Worm (Caenorhabditis elegans) whole organism, L1 larva: ENCODE data around the gene athp-1.

Experiments used
- C16A3.4 ChIP-seq: fragments of 150-350 bp; optimal IDR thresholded peaks from 2 replicates; lab custom pipeline; 2014; ENCODE audit warnings: missing biosample characterization, missing genetic modification characterization
- C34B4.2 ChIP-seq: sonication (generic microtip); optimal IDR thresholded peaks from 2 replicates; lab custom pipeline; 2017; ENCODE audit warnings: mild to moderate bottlenecking, missing genetic modification characterization, missing compliant biosample characterization
- F16B12.6 ChIP-seq: fragments of 150-350 bp; optimal IDR thresholded peaks from 2 replicates; lab custom pipeline; 2014; ENCODE audit warnings: missing biosample characterization, missing genetic modification characterization
- Y116A8C.19 ChIP-seq: sonication (generic microtip); optimal IDR thresholded peaks from 2 replicates; lab custom pipeline; 2016; ENCODE audit warnings: missing compliant biosample characterization, missing genetic modification characterization, borderline replicate concordance
- aha-1 ChIP-seq: fragments of 150-350 bp; optimal IDR thresholded peaks from 2 replicates; lab custom pipeline; 2014; ENCODE audit warnings: missing biosample characterization, missing genetic modification characterization
- aly-2 ChIP-seq: fragments of 150-350 bp; optimal IDR thresholded peaks from 2 replicates; lab custom pipeline; 2014; ENCODE audit warnings: missing biosample characterization, missing genetic modification characterization
- ama-1 ChIP-seq: fragments of 150-350 bp; optimal IDR thresholded peaks from 2 replicates; lab custom pipeline; 2014
- ceh-63 ChIP-seq: fragments of 200-800 bp; sonication (Bioruptor generic); optimal IDR thresholded peaks from 2 replicates; lab custom pipeline; 2018; ENCODE audit warnings: mild to moderate bottlenecking, missing genetic modification characterization, missing compliant biosample characterization
- ceh-88 ChIP-seq: fragments of 200-800 bp; sonication (Bioruptor generic); IDR thresholded peaks from 2 replicates; pipeline ENCODE4 v1.3.6; 2022; ENCODE audit warnings: missing genetic modification characterization, missing compliant biosample characterization
- ceh-90 ChIP-seq: sonication (generic microtip); optimal IDR thresholded peaks from 2 replicates; lab custom pipeline; 2016; ENCODE audit warnings: missing genetic modification characterization, missing compliant biosample characterization
- ces-1 ChIP-seq: fragments of 150-350 bp; optimal IDR thresholded peaks from 2 replicates; lab custom pipeline; 2014; ENCODE audit warnings: missing biosample characterization, missing genetic modification reagents, missing genetic modification characterization
- dpl-1 ChIP-seq, 3 experiments: fragments of 150-350 bp in 2 of 3; sonication (generic microtip) in 1 of 3; optimal IDR thresholded peaks; 2 replicates each; lab custom pipeline; 2014 to 2017; ENCODE audit warnings: missing biosample characterization in 3 of 3, missing genetic modification characterization in 3 of 3, missing genetic modification reagents in 3 of 3
- dsc-1 ChIP-seq: sonication (generic microtip); optimal IDR thresholded peaks from 2 replicates; lab custom pipeline; 2016; ENCODE audit warnings: mild to moderate bottlenecking, missing genetic modification characterization, missing compliant biosample characterization
- efl-3 ChIP-seq: fragments of 200-800 bp; sonication (Bioruptor generic); optimal IDR thresholded peaks from 2 replicates; lab custom pipeline; 2018; ENCODE audit warnings: mild to moderate bottlenecking, missing genetic modification characterization, missing compliant biosample characterization
- egl-27 ChIP-seq, 2 experiments: fragments of 150-350 bp in 1 of 2; sonication (generic microtip); optimal IDR thresholded peaks; 3 replicates each; lab custom pipeline; 2017 to 2018; ENCODE audit warnings: missing biosample characterization in 2 of 2, missing genetic modification characterization in 2 of 2, missing genetic modification reagents in 2 of 2
- fkh-8 ChIP-seq: sonication (generic microtip); optimal IDR thresholded peaks from 2 replicates; lab custom pipeline; 2016; ENCODE audit warnings: mild to moderate bottlenecking, missing genetic modification characterization, missing compliant biosample characterization
- fos-1 ChIP-seq: fragments of 150-350 bp; optimal IDR thresholded peaks from 2 replicates; lab custom pipeline; 2014; ENCODE audit warnings: missing biosample characterization, missing genetic modification characterization
- grh-1 ChIP-seq: fragments of 200-800 bp; sonication (Bioruptor generic); IDR thresholded peaks from 2 replicates; pipeline ENCODE4 v1.3.6; 2022; ENCODE audit warnings: missing genetic modification reagents, missing genetic modification characterization, missing compliant biosample characterization
- hlh-17 ChIP-seq: fragments of 200-800 bp; sonication (Bioruptor generic); optimal IDR thresholded peaks from 2 replicates; lab custom pipeline; 2018; ENCODE audit warnings: missing genetic modification characterization, mild to moderate bottlenecking, missing compliant biosample characterization, moderate library complexity, borderline replicate concordance
- hlh-4 ChIP-seq: sonication (generic microtip); optimal IDR thresholded peaks from 2 replicates; lab custom pipeline; 2016; ENCODE audit warnings: mild to moderate bottlenecking, missing genetic modification characterization, missing compliant biosample characterization
- irx-1 ChIP-seq: sonication (generic microtip); optimal IDR thresholded peaks from 2 replicates; lab custom pipeline; 2016; ENCODE audit warnings: missing genetic modification characterization, missing compliant biosample characterization
- isw-1 ChIP-seq: fragments of 200-800 bp; sonication (Bioruptor generic); IDR thresholded peaks from 2 replicates; pipeline ENCODE4 v1.3.6; 2022; ENCODE audit warnings: missing genetic modification characterization, missing compliant biosample characterization
- jun-1 ChIP-seq: fragments of 150-350 bp; optimal IDR thresholded peaks from 2 replicates; lab custom pipeline; 2014; ENCODE audit warnings: missing biosample characterization, missing genetic modification reagents, missing genetic modification characterization
- lin-13 ChIP-seq: fragments of 150-350 bp; optimal IDR thresholded peaks from 2 replicates; lab custom pipeline; 2014; ENCODE audit warnings: missing biosample characterization, missing genetic modification reagents, missing genetic modification characterization
- lin-14 ChIP-seq: fragments of 200-800 bp; sonication (Bioruptor generic); optimal IDR thresholded peaks from 2 replicates; lab custom pipeline; 2018; ENCODE audit warnings: mild to moderate bottlenecking, missing genetic modification characterization, moderate library complexity, missing compliant biosample characterization
- lin-35 ChIP-seq, 2 experiments: fragments of 150-350 bp; optimal IDR thresholded peaks; 2 replicates each; lab custom pipeline; 2014; ENCODE audit warnings: missing biosample characterization in 2 of 2, missing genetic modification characterization in 2 of 2, missing genetic modification reagents in 2 of 2
- lin-39 ChIP-seq: fragments of 150-350 bp; optimal IDR thresholded peaks from 2 replicates; lab custom pipeline; 2014; ENCODE audit warnings: missing biosample characterization, missing genetic modification reagents, missing genetic modification characterization
- lir-3 ChIP-seq: sonication (generic microtip); optimal IDR thresholded peaks from 2 replicates; lab custom pipeline; 2016; ENCODE audit warnings: mild to moderate bottlenecking, missing genetic modification characterization, moderate library complexity, missing compliant biosample characterization; ENCODE audit not compliant: poor library complexity
- mab-9 ChIP-seq: fragments of 200-800 bp; sonication (Bioruptor generic); IDR thresholded peaks from 2 replicates; pipeline ENCODE4 v1.3.6; 2022; ENCODE audit warnings: missing genetic modification reagents, missing genetic modification characterization, missing compliant biosample characterization
- mdl-1 ChIP-seq, 2 experiments: fragments of 150-350 bp; optimal IDR thresholded peaks; 2 replicates each; lab custom pipeline; 2014 to 2017; ENCODE audit warnings: missing biosample characterization in 2 of 2, missing genetic modification characterization in 2 of 2, inconsistent platforms in 1 of 2
- mef-2 ChIP-seq: fragments of 150-350 bp; optimal IDR thresholded peaks from 2 replicates; lab custom pipeline; 2014; ENCODE audit warnings: missing biosample characterization, missing genetic modification characterization
- nhr-11 ChIP-seq: fragments of 150-350 bp; optimal IDR thresholded peaks from 2 replicates; lab custom pipeline; 2014; ENCODE audit warnings: missing biosample characterization, missing genetic modification characterization
- nhr-12 ChIP-seq: sonication (generic microtip); optimal IDR thresholded peaks from 2 replicates; lab custom pipeline; 2017; ENCODE audit warnings: missing biosample characterization, missing genetic modification characterization
- nhr-19 ChIP-seq: fragments of 200-800 bp; sonication (Bioruptor generic); conservative IDR thresholded peaks from 2 replicates; pipeline ENCODE4 v1.3.6; 2022; ENCODE audit warnings: missing genetic modification characterization, missing compliant biosample characterization
- nhr-237 ChIP-seq: fragments of 150-350 bp; optimal IDR thresholded peaks from 2 replicates; lab custom pipeline; 2014; ENCODE audit warnings: missing biosample characterization, missing genetic modification characterization
- nhr-71 ChIP-seq: sonication (generic microtip); optimal IDR thresholded peaks from 2 replicates; lab custom pipeline; 2016; ENCODE audit warnings: mild to moderate bottlenecking, missing genetic modification characterization, moderate library complexity, missing compliant biosample characterization
- nhr-76 ChIP-seq: sonication (generic microtip); optimal IDR thresholded peaks from 2 replicates; lab custom pipeline; 2017; ENCODE audit warnings: missing biosample characterization, missing genetic modification characterization
- nhr-77 ChIP-seq: fragments of 150-350 bp; optimal IDR thresholded peaks from 2 replicates; lab custom pipeline; 2014; ENCODE audit warnings: missing biosample characterization, missing genetic modification characterization
- nhr-84 ChIP-seq: sonication (generic microtip); optimal IDR thresholded peaks from 2 replicates; lab custom pipeline; 2017; ENCODE audit warnings: missing biosample characterization, missing genetic modification characterization
- nhr-90 ChIP-seq: sonication (generic microtip); optimal IDR thresholded peaks from 2 replicates; lab custom pipeline; 2016; ENCODE audit warnings: mild to moderate bottlenecking, missing genetic modification characterization, missing compliant biosample characterization; ENCODE audit not compliant: poor library complexity
- skn-1 ChIP-seq: fragments of 150-350 bp; optimal IDR thresholded peaks from 2 replicates; lab custom pipeline; 2014; ENCODE audit warnings: missing biosample characterization, missing genetic modification characterization
- snu-23 ChIP-seq: sonication (generic microtip); optimal IDR thresholded peaks from 2 replicates; lab custom pipeline; 2016; ENCODE audit warnings: missing genetic modification characterization, missing compliant biosample characterization
- sptf-1 ChIP-seq: fragments of 150-350 bp; optimal IDR thresholded peaks from 2 replicates; lab custom pipeline; 2014; ENCODE audit warnings: missing biosample characterization, missing genetic modification characterization
- sup-37 ChIP-seq: fragments of 200-800 bp; sonication (Bioruptor generic); optimal IDR thresholded peaks from 2 replicates; lab custom pipeline; 2018; ENCODE audit warnings: mild to moderate bottlenecking, missing genetic modification characterization, missing compliant biosample characterization
- unc-130 ChIP-seq: fragments of 150-350 bp; optimal IDR thresholded peaks from 2 replicates; lab custom pipeline; 2017; ENCODE audit warnings: missing biosample characterization, missing genetic modification characterization, inconsistent platforms
- unc-30 ChIP-seq: sonication (generic microtip); optimal IDR thresholded peaks from 2 replicates; lab custom pipeline; 2017; ENCODE audit warnings: missing biosample characterization, missing genetic modification characterization
- unc-62 ChIP-seq: fragments of 150-350 bp; optimal IDR thresholded peaks from 2 replicates; lab custom pipeline; 2014; ENCODE audit warnings: missing biosample characterization, missing genetic modification reagents, missing genetic modification characterization
- unc-86 ChIP-seq: sonication (generic microtip); optimal IDR thresholded peaks from 2 replicates; lab custom pipeline; 2016; ENCODE audit warnings: missing genetic modification characterization, missing compliant biosample characterization
- unc-98 ChIP-seq: fragments of 200-800 bp; sonication (Bioruptor generic); IDR thresholded peaks from 2 replicates; pipeline ENCODE4 v1.3.6; 2022; ENCODE audit warnings: missing genetic modification characterization, missing compliant biosample characterization
- xbp-1 ChIP-seq: sonication (generic microtip); optimal IDR thresholded peaks from 2 replicates; lab custom pipeline; 2016; ENCODE audit warnings: missing genetic modification characterization, missing compliant biosample characterization
- zag-1 ChIP-seq: fragments of 150-350 bp; optimal IDR thresholded peaks from 2 replicates; lab custom pipeline; 2014; ENCODE audit warnings: missing biosample characterization, missing genetic modification characterization
- zip-4 ChIP-seq: fragments of 200-800 bp; sonication (Bioruptor generic); optimal IDR thresholded peaks from 2 replicates; lab custom pipeline; 2018; ENCODE audit warnings: mild to moderate bottlenecking, missing genetic modification characterization, moderate library complexity, missing compliant biosample characterization
- ztf-11 ChIP-seq, 2 experiments: sonication (generic microtip); optimal IDR thresholded peaks; 2 replicates each; lab custom pipeline; 2016 to 2017; ENCODE audit warnings: missing genetic modification characterization in 2 of 2, missing biosample characterization in 1 of 2, missing compliant biosample characterization in 1 of 2
- ztf-4 ChIP-seq: fragments of 150-350 bp; optimal IDR thresholded peaks from 2 replicates; lab custom pipeline; 2014; ENCODE audit warnings: missing biosample characterization, missing genetic modification characterization

Gene athp-1

DNA sequence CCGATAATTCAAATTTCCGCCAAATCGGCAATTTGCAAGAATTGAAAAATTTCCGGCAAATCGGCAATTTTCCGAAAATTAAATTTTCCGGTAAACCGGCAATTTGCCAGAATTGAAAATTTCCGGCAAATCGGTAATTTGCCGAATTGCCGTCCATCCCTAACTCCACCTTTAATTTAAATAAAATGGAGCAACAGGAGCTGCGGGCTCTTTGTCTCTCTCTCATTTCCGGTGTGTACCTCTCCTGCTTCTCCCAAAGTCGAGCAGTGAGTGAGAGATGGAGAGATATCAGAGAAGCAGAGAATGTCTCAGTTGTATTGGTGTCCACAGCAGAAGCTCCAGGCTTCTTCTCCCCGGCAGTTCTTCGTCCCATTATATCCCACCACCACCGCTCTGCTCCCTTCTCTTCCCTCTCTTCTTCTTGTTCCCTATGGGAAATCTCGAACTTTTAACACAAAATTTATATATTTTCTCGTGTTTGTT lies 26.1 kb upstream of the athp-1 start, which contains the start of gene Y39A1C.1 (continued):
- peak in 1 of 2 experiments; percentile 34 for TF ChIP-seq lin-35 (GFP tag; optimal IDR thresholded peaks at IDR 0.05; lab: Kevin White, UChicago)
- no peak for TF ChIP-seq mef-2 (tag; lab: Kevin White, UChicago)
- TF ChIP-seq mab-9 (GFP tag; lab: Robert Waterston, UW), result 0 out of 2 replicates have a peak, but pooled peaks have one; percentile 11
- TF ChIP-seq grh-1, result no peak
- no peak for TF ChIP-seq nhr-90 (tag; lab: Kevin White, UChicago)
- TF ChIP-seq zip-4 (GFP tag; lab: Kevin White, UChicago), result no peak
- no peak for TF ChIP-seq sup-37
- no peak for TF ChIP-seq fos-1
- TF ChIP-seq hlh-4, result no peak
- TF ChIP-seq lin-13 (GFP tag; lab: Kevin White, UChicago), result no peak
- no peak for TF ChIP-seq aha-1 (tag; lab: Kevin White, UChicago)
- no peak for TF ChIP-seq sptf-1 (tag; lab: Kevin White, UChicago)
- no peak for TF ChIP-seq nhr-76 (tag; lab: Kevin White, UChicago)
- TF ChIP-seq lin-39 (tag; lab: Kevin White, UChicago), result no peak
- TF ChIP-seq unc-98 (GFP tag; lab: Robert Waterston, UW), result no peak
- no peak for TF ChIP-seq ama-1
- no peak for TF ChIP-seq mdl-1 (tag; optimal IDR thresholded peaks at IDR 0.05; lab: Kevin White, UChicago)
- peak; percentile 3; the same call in 1 of the 2 replicates for TF ChIP-seq nhr-19 (GFP tag; lab: Robert Waterston, UW)
- no peak for TF ChIP-seq hlh-17 (GFP tag; lab: Kevin White, UChicago)
- no peak for TF ChIP-seq efl-3
- no peak for TF ChIP-seq ces-1
- peak; percentile 53 for TF ChIP-seq dsc-1
- peak; percentile 50 for TF ChIP-seq fkh-8 (tag; lab: Kevin White, UChicago)
- no peak for TF ChIP-seq unc-86 (tag; lab: Kevin White, UChicago)
- TF ChIP-seq nhr-71, result peak; percentile 46
- TF ChIP-seq ceh-88 (GFP tag; lab: Robert Waterston, UW), result no peak
- no peak for TF ChIP-seq C34B4.2 (tag; lab: Kevin White, UChicago)
- TF ChIP-seq ztf-11 (tag; optimal IDR thresholded peaks at IDR 0.05; lab: Kevin White, UChicago), result no peak
- no peak for TF ChIP-seq Y116A8C.19 (tag; lab: Kevin White, UChicago)
- peak; percentile 26 for TF ChIP-seq snu-23 (GFP tag; lab: Kevin White, UChicago)
- no peak for TF ChIP-seq lin-14 (GFP tag; lab: Kevin White, UChicago)
- no peak for TF ChIP-seq nhr-11
- no peak for TF ChIP-seq xbp-1 (tag; lab: Kevin White, UChicago)
- TF ChIP-seq ztf-4 (tag; lab: Kevin White, UChicago), result no peak
- TF ChIP-seq skn-1 (tag; lab: Kevin White, UChicago), result peak; percentile 5
- TF ChIP-seq ceh-63 (GFP tag; lab: Kevin White, UChicago), result no peak
- TF ChIP-seq nhr-77, result no peak
- TF ChIP-seq C16A3.4 (tag; lab: Kevin White, UChicago), result no peak
- no peak for TF ChIP-seq nhr-237 (tag; lab: Kevin White, UChicago)
- no peak for TF ChIP-seq unc-62
- TF ChIP-seq unc-30, result no peak
- TF ChIP-seq ceh-90 (tag; lab: Kevin White, UChicago), result no peak
- TF ChIP-seq nhr-12 (tag; lab: Kevin White, UChicago), result no peak
- TF ChIP-seq isw-1 (GFP tag; lab: Robert Waterston, UW), result no peak
- no peak for TF ChIP-seq F16B12.6
- no peak for TF ChIP-seq egl-27 (tag; optimal IDR thresholded peaks at IDR 0.05; lab: Kevin White, UChicago)
- TF ChIP-seq zag-1 (tag; lab: Kevin White, UChicago), result no peak
- peak in 1 of 3 experiments; percentile 5 for TF ChIP-seq dpl-1 (GFP tag; optimal IDR thresholded peaks at IDR 0.05; lab: Kevin White, UChicago)
- TF ChIP-seq nhr-84, result no peak
- no peak for TF ChIP-seq lir-3 (tag; lab: Kevin White, UChicago)
- no peak for TF ChIP-seq jun-1 (tag; lab: Kevin White, UChicago)
- TF ChIP-seq unc-130 (tag; lab: Kevin White, UChicago), result no peak
- no peak for TF ChIP-seq irx-1
- no peak for TF ChIP-seq aly-2 (tag; lab: Kevin White, UChicago)
